Fruit fly (Drosophila melanogaster): ENCODE results near the gene CG14089.

The CG14089 gene

DNA sequence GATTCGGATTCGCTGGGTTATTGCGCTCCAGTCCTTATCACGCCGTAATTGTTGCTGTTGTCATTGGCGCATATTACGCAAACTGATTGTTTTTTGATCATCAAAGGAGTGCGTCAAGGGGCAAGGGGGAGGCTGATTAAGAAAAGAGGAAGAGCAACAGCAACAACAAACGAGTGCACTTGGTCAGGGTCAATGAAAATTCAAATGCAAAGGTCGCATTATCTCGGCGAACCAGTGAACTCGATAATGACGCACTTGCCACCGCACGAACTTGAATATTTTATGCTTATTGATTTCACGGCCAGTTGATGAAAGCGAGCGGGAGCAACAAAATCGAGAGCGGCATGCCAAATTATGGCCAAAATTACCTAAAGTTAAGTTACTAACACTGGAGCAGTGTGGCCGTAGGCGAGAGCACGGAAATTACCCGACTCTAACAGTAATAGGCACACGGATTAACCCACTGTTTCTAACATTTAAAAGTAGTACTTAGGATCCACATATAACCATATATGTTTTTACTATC, 20.3 kb downstream of the CG14089 start, which contains the start of gene nes (continued):
- TF ChIP-seq Dad (GFP tag; optimal IDR thresholded peaks at IDR 0.05) (no peak), wor (GFP tag; IDR thresholded peaks at IDR 0.05) (no peak), CG42726 (GFP tag; IDR thresholded peaks at IDR 0.05; ENCODE audit: partially characterized antibody) (no peak), NK7.1 (GFP tag; optimal IDR thresholded peaks at IDR 0.05) (no peak), CG3726 (GFP tag; IDR thresholded peaks at IDR 0.05) (no peak), Sox102F (GFP tag; optimal IDR thresholded peaks at IDR 0.05) (no peak), mirr (GFP tag; optimal IDR thresholded peaks at IDR 0.05) (peak; percentile 6), ewg (GFP tag; optimal IDR thresholded peaks at IDR 0.05) (no peak), CG1529 (GFP tag; optimal IDR thresholded peaks at IDR 0.05) (no peak), ara (GFP tag; IDR thresholded peaks at IDR 0.05) (no peak), B-H2 (GFP tag; optimal IDR thresholded peaks at IDR 0.05) (no peak), CG12299 (tag; optimal IDR thresholded peaks at IDR 0.05) (peak; percentile 6), CG7556 (GFP tag; optimal IDR thresholded peaks at IDR 0.05) (no peak), CG13424 (tag; optimal IDR thresholded peaks at IDR 0.05) (no peak), eve (GFP tag; optimal IDR thresholded peaks at IDR 0.05) (no peak), CG16813 (GFP tag; IDR thresholded peaks at IDR 0.05; ENCODE audit: partially characterized antibody) (peak; percentile 19; the same call in 1 of the 3 replicates), CG10462 (GFP tag; optimal IDR thresholded peaks at IDR 0.05) (no peak), odd (GFP tag; optimal IDR thresholded peaks at IDR 0.05) (no peak), ems (GFP tag; optimal IDR thresholded peaks at IDR 0.05) (no peak), dimm (GFP tag; IDR thresholded peaks at IDR 0.05) (no peak), pan (optimal IDR thresholded peaks at IDR 0.05) (no peak), pan (GFP tag; optimal IDR thresholded peaks at IDR 0.05 in 1 of 2, IDR thresholded peaks at IDR 0.05 in 1 of 2) (no peak), Tbp (GFP tag; optimal IDR thresholded peaks at IDR 0.05) (no peak), abd-A (tag; optimal IDR thresholded peaks at IDR 0.05) (no peak), CG3065 (GFP tag; optimal IDR thresholded peaks at IDR 0.05) (no peak), crp (GFP tag; optimal IDR thresholded peaks at IDR 0.05) (no peak), CG7745 (tag; optimal IDR thresholded peaks at IDR 0.05) (no peak), CG14050 (GFP tag; IDR thresholded peaks at IDR 0.05) (peak; percentile 18; the same call in 1 of the 3 replicates), esg (GFP tag; conservative IDR thresholded peaks at IDR 0.05) (no peak), CG31365 (tag; optimal IDR thresholded peaks at IDR 0.05) (no peak), Lim3 (GFP tag; IDR thresholded peaks at IDR 0.05) (no peak), ttk (GFP tag; IDR thresholded peaks at IDR 0.05) (no peak), gsb-n (tag; optimal IDR thresholded peaks at IDR 0.05) (no peak), row (GFP tag; IDR thresholded peaks at IDR 0.05) (peak; percentile 81), vvl (GFP tag; IDR thresholded peaks at IDR 0.05) (peak; percentile 36), CG10267 (tag; optimal IDR thresholded peaks at IDR 0.05) (peak; percentile 49), Fer3 (tag; optimal IDR thresholded peaks at IDR 0.05) (no peak), repo (GFP tag; optimal IDR thresholded peaks at IDR 0.05) (no peak), pfk (GFP tag; optimal IDR thresholded peaks at IDR 0.05) (no peak), HHEX (GFP tag; optimal IDR thresholded peaks at IDR 0.05) (no peak), Hr39 (optimal IDR thresholded peaks at IDR 0.05) (no peak), CG12391 (tag; optimal IDR thresholded peaks at IDR 0.05) (peak; percentile 11), inv (GFP tag; IDR thresholded peaks at IDR 0.05; ENCODE audit: partially characterized antibody) (no peak), CG2202 (tag; optimal IDR thresholded peaks at IDR 0.05) (no peak), CG11695 (GFP tag; IDR thresholded peaks at IDR 0.05) (no peak), CG8089 (GFP tag; optimal IDR thresholded peaks at IDR 0.05) (no peak), cg (GFP tag; optimal IDR thresholded peaks at IDR 0.05) (no peak), CG10543 (GFP tag; optimal IDR thresholded peaks at IDR 0.05) (no peak), CG4404 (GFP tag; IDR thresholded peaks at IDR 0.05) (no peak), CG3995 (GFP tag; optimal IDR thresholded peaks at IDR 0.05) (no peak), lola (GFP tag; optimal IDR thresholded peaks at IDR 0.05) (no peak)
